Worm (Caenorhabditis elegans) whole organism, young adult: ENCODE data around the gene col-172.
A peak's percentile ranks its signal among the peaks of the same experiment; 100 is the strongest.

Source experiments
- B0261.1 ChIP-seq: sonication (generic microtip); optimal IDR thresholded peaks from 2 replicates; lab custom pipeline; 2016; ENCODE audit warnings: mild to moderate bottlenecking, missing genetic modification characterization, moderate library complexity, missing compliant biosample characterization
- Y67H2A.10 ChIP-seq: fragments of 200-800 bp; sonication (Bioruptor generic); conservative IDR thresholded peaks from 2 replicates; pipeline ENCODE4 v1.3.6; 2022; ENCODE audit warnings: missing genetic modification reagents, missing genetic modification characterization, missing compliant biosample characterization
- aptf-3 ChIP-seq: fragments of 200-800 bp; sonication (Bioruptor generic); IDR thresholded peaks from 2 replicates; pipeline ENCODE4 v1.3.6; 2022; ENCODE audit warnings: missing genetic modification characterization, missing compliant biosample characterization
- cebp-1 ChIP-seq, 2 experiments: fragments of 200-800 bp in 1 of 2; sonication (Bioruptor generic) in 1 of 2; sonication (generic microtip) in 1 of 2; IDR thresholded peaks in 1 of 2; optimal IDR thresholded peaks in 1 of 2; 2 replicates each; pipeline versions ENCODE4 v1.3.6 to Lab custom; 2017 to 2022; ENCODE audit warnings: missing compliant biosample characterization in 2 of 2, missing genetic modification characterization in 2 of 2, mild to moderate bottlenecking in 1 of 2, missing genetic modification reagents in 1 of 2, moderate library complexity in 1 of 2
- cebp-2 ChIP-seq: fragments of 200-800 bp; sonication (Bioruptor generic); IDR thresholded peaks from 2 replicates; pipeline ENCODE4 v1.3.6; 2022; ENCODE audit warnings: missing genetic modification characterization, missing compliant biosample characterization
- ceh-100 ChIP-seq: fragments of 200-800 bp; sonication (Bioruptor generic); IDR thresholded peaks from 2 replicates; pipeline ENCODE4 v1.3.6; 2022; ENCODE audit warnings: missing genetic modification reagents, missing genetic modification characterization, missing compliant biosample characterization
- dox-1 ChIP-seq: fragments of 200-800 bp; sonication (Bioruptor generic); IDR thresholded peaks from 2 replicates; pipeline ENCODE4 v1.3.6; 2022; ENCODE audit warnings: missing genetic modification reagents, missing genetic modification characterization, missing compliant biosample characterization
- egl-18 ChIP-seq: fragments of 200-800 bp; sonication (Bioruptor generic); IDR thresholded peaks from 2 replicates; pipeline ENCODE4 v1.3.6; 2022; ENCODE audit warnings: missing genetic modification reagents, missing genetic modification characterization, missing compliant biosample characterization
- egrh-3 ChIP-seq: fragments of 200-800 bp; sonication (Bioruptor generic); IDR thresholded peaks from 2 replicates; pipeline ENCODE4 v1.3.6; 2022; ENCODE audit warnings: missing genetic modification reagents, missing genetic modification characterization, missing compliant biosample characterization
- ekl-4 ChIP-seq: fragments of 200-800 bp; sonication (Bioruptor generic); IDR thresholded peaks from 2 replicates; pipeline ENCODE4 v1.3.6; 2022; ENCODE audit warnings: missing genetic modification reagents, missing genetic modification characterization, missing compliant biosample characterization
- ets-4 ChIP-seq: fragments of 200-800 bp; sonication (Bioruptor generic); optimal IDR thresholded peaks from 2 replicates; lab custom pipeline; 2018; ENCODE audit warnings: mild to moderate bottlenecking, missing genetic modification characterization, missing compliant biosample characterization
- hlh-12 ChIP-seq: sonication (generic microtip); optimal IDR thresholded peaks from 2 replicates; lab custom pipeline; 2016; ENCODE audit warnings: missing genetic modification characterization, missing compliant biosample characterization
- hmg-1.2 ChIP-seq: fragments of 200-800 bp; sonication (Bioruptor generic); IDR thresholded peaks from 2 replicates; pipeline ENCODE4 v1.3.6; 2022; ENCODE audit warnings: missing genetic modification reagents, missing genetic modification characterization, missing compliant biosample characterization
- hmg-20 ChIP-seq: fragments of 200-800 bp; sonication (Bioruptor generic); IDR thresholded peaks from 2 replicates; pipeline ENCODE4 v1.3.6; 2022; ENCODE audit warnings: missing genetic modification reagents, missing genetic modification characterization, missing compliant biosample characterization
- let-526 ChIP-seq: fragments of 200-800 bp; sonication (Bioruptor generic); IDR thresholded peaks from 2 replicates; pipeline ENCODE4 v1.3.6; 2022; ENCODE audit warnings: missing genetic modification reagents, missing genetic modification characterization, missing compliant biosample characterization
- let-607 ChIP-seq, 2 experiments: fragments of 200-800 bp in 1 of 2; sonication (Bioruptor generic) in 1 of 2; sonication (generic microtip) in 1 of 2; optimal IDR thresholded peaks; 2 replicates each; lab custom pipeline; 2016 to 2018; ENCODE audit warnings: mild to moderate bottlenecking in 2 of 2, missing compliant biosample characterization in 2 of 2, missing genetic modification characterization in 2 of 2, moderate library complexity in 2 of 2, missing genotype in 1 of 2
- lin-26 ChIP-seq: fragments of 200-800 bp; sonication (Bioruptor generic); IDR thresholded peaks from 2 replicates; pipeline ENCODE4 v1.3.6; 2022; ENCODE audit warnings: missing genetic modification reagents, missing genetic modification characterization, missing compliant biosample characterization
- lsy-27 ChIP-seq: sonication (generic microtip); optimal IDR thresholded peaks from 2 replicates; lab custom pipeline; 2017; ENCODE audit warnings: missing genetic modification characterization, mild to moderate bottlenecking, missing compliant biosample characterization, antibody characterized with exemption, missing genotype, borderline replicate concordance; ENCODE audit not compliant: insufficient read depth
- madf-6 ChIP-seq: fragments of 200-800 bp; sonication (Bioruptor generic); IDR thresholded peaks from 2 replicates; pipeline ENCODE4 v1.3.6; 2022; ENCODE audit warnings: missing genetic modification reagents, missing genetic modification characterization, missing compliant biosample characterization
- nfya-2 ChIP-seq: fragments of 200-800 bp; sonication (Bioruptor generic); IDR thresholded peaks from 2 replicates; pipeline ENCODE4 v1.3.6; 2022; ENCODE audit warnings: missing genetic modification reagents, missing genetic modification characterization, missing compliant biosample characterization
- nfyb-1 ChIP-seq: fragments of 200-800 bp; sonication (Bioruptor generic); IDR thresholded peaks from 2 replicates; pipeline ENCODE4 v1.3.6; 2022; ENCODE audit warnings: missing genetic modification reagents, missing genetic modification characterization, missing compliant biosample characterization
- nhr-120 ChIP-seq: fragments of 200-800 bp; sonication (Bioruptor generic); IDR thresholded peaks from 2 replicates; pipeline ENCODE4 v1.3.6; 2022; ENCODE audit warnings: missing genetic modification characterization, missing compliant biosample characterization
- nhr-27 ChIP-seq: fragments of 200-800 bp; sonication (Bioruptor generic); optimal IDR thresholded peaks from 2 replicates; lab custom pipeline; 2018; ENCODE audit warnings: mild to moderate bottlenecking, missing genetic modification characterization, moderate library complexity, missing compliant biosample characterization
- nhr-80 ChIP-seq: sonication (generic microtip); optimal IDR thresholded peaks from 2 replicates; lab custom pipeline; 2016; ENCODE audit warnings: missing genetic modification characterization, missing compliant biosample characterization
- nhr-90 ChIP-seq: sonication (generic microtip); optimal IDR thresholded peaks from 2 replicates; lab custom pipeline; 2016; ENCODE audit warnings: missing genotype, mild to moderate bottlenecking, missing genetic modification characterization, missing compliant biosample characterization
- pha-4 ChIP-seq: fragments of 150-350 bp; sonication (generic microtip); optimal IDR thresholded peaks from 2 replicates; lab custom pipeline; 2014; ENCODE audit warnings: missing biosample characterization, missing genetic modification reagents, missing genetic modification characterization
- repo-1 ChIP-seq: sonication (generic microtip); optimal IDR thresholded peaks from 2 replicates; lab custom pipeline; 2017; ENCODE audit warnings: mild to moderate bottlenecking, missing genetic modification characterization, missing compliant biosample characterization
- sea-2 ChIP-seq: fragments of 200-800 bp; sonication (Bioruptor generic); IDR thresholded peaks from 2 replicates; pipeline ENCODE4 v1.3.6; 2022; ENCODE audit warnings: missing genetic modification characterization, missing compliant biosample characterization
- snpc-3.4 ChIP-seq: sonication (generic microtip); optimal IDR thresholded peaks from 2 replicates; lab custom pipeline; 2017; ENCODE audit warnings: missing genetic modification characterization, mild to moderate bottlenecking, missing compliant biosample characterization, antibody characterized with exemption, moderate library complexity, missing genotype, missing genetic modification reagents
- sptf-2 ChIP-seq: fragments of 200-800 bp; sonication (Bioruptor generic); optimal IDR thresholded peaks from 2 replicates; lab custom pipeline; 2018; ENCODE audit warnings: mild to moderate bottlenecking, missing genetic modification characterization, missing compliant biosample characterization
- ztf-22 ChIP-seq: fragments of 200-800 bp; sonication (Bioruptor generic); optimal IDR thresholded peaks from 2 replicates; lab custom pipeline; 2018; ENCODE audit warnings: mild to moderate bottlenecking, missing genetic modification characterization, moderate library complexity, missing compliant biosample characterization
- ztf-25 ChIP-seq: fragments of 200-800 bp; sonication (Bioruptor generic); IDR thresholded peaks from 2 replicates; pipeline ENCODE4 v1.3.6; 2022; ENCODE audit warnings: missing genetic modification reagents, missing genetic modification characterization, missing compliant biosample characterization
- ztf-26 ChIP-seq: sonication (generic microtip); optimal IDR thresholded peaks from 2 replicates; lab custom pipeline; 2017; ENCODE audit warnings: missing genetic modification characterization, missing compliant biosample characterization

col-172 gene

DNA sequence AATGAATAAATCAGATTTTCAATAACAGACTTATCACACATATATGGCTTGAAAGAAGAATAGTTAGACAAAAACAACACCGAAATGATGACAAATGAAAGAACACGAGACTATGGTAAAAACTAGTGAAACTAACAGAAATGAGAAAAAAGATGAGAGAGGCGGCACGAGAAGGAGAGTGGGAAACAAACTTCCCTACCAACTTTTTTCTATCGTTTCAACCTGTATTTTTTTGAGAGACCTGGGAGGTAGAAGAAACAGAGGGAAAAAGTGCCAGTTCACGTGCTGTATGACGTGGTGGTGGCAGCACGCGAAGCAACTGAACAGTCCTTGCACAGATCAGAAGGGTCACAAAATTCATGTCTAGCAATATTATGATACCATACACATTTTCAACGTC lies 29.8 kb upstream of the col-172 start (continued):
- TF ChIP-seq egl-18: no peak
- no peak for TF ChIP-seq madf-6 (GFP tag; lab: Robert Waterston, UW)
- TF ChIP-seq nfya-2 (GFP tag; lab: Robert Waterston, UW): 0 out of 2 replicates have a peak, but pooled peaks have one; percentile 6
- TF ChIP-seq lin-26: 0 out of 2 replicates have a peak, but pooled peaks have one; percentile 31
- TF ChIP-seq nfyb-1 (GFP tag; lab: Robert Waterston, UW): no peak
- no peak for TF ChIP-seq repo-1 (tag; lab: Kevin White, UChicago)
- peak; percentile 23 for TF ChIP-seq ztf-26
- TF ChIP-seq, all 124 proteins: peak for 9

DNA sequence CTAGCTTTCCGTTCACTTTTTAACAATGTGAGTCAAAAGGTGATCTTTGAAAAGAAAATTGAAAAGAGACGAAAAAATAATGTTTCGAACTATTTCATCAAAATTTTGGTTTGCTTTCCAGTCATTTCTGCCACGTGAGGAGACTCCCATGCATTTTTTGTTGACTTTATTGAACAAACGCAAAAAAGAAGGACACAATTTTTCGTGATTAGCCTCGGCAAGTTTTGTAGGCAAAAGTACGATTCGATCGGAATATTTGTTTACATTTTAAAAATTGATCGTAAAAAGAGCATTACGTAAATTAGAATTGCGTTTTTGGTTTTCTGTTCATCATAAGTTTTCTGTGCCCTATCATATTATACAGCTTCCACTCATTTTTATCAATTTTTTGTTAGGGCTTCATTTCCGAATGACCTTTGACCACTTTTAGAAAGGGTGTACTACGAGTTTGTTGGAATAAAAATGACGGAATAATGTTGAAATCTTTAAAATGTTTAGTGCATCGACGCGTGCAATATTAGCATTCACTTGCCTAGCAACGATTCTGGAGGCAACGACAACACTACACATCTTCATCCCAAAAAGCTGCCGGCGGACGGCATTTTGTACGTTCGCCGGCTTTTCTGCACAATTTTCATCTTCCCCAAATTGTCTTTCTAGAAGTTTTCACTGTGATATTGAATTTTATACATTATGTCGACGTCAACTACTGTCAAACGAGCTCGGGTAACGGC lies 27.5 kb upstream of the col-172 start, which contains the start of gene C56E10.3:
Gene C56E10.3 (plus strand): TSS at position 684 of the 734 bp plus-strand sequence.
- peak; percentile 54; the same call in 1 of the 2 replicates for TF ChIP-seq cebp-1 (GFP tag; IDR thresholded peaks at IDR 0.05; lab: Robert Waterston, UW)
- peak; percentile 63 for TF ChIP-seq cebp-1 (tag; optimal IDR thresholded peaks at IDR 0.05; lab: Kevin White, UChicago)
- TF ChIP-seq nhr-90 (tag; lab: Kevin White, UChicago): no peak
- TF ChIP-seq nhr-80 (tag; lab: Kevin White, UChicago): peak; percentile 56
- peak; percentile 77 for TF ChIP-seq pha-4 (tag; lab: Kevin White, UChicago)

DNA sequence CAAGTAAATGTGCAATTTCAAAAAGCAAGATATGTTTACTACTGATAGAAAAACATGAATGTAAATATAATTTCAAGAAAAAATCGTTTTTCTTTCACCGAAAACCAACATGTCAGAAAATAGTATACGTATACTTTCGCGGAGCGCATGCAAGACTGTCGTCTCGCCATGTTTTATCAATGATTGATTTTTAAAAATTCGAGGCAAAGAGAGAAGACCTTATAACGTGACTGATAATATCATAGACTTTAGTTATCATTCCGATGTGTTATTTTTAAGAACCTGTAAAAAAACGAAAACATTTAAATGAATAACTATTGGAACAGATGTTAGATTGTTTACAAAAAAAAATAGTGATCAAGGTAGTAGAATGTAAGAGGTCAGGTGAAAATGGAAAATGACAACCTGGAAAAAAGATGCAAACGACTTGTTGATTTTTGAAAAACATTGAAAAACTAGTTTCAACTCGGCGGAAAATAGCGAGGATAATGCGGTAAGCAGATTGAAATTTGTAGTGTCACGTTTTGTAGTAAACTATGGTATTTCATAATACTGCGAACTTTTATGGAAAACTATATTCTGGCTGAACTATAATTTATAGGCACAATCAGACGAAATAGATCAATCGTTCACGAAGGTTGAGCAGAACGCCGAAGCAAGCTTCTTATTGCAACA lies 26.1 kb upstream of the col-172 start:
- no peak for TF ChIP-seq cebp-1 (GFP tag; IDR thresholded peaks at IDR 0.05; lab: Robert Waterston, UW)
- TF ChIP-seq cebp-1 (tag; optimal IDR thresholded peaks at IDR 0.05; lab: Kevin White, UChicago): peak; percentile 56
- TF ChIP-seq Y67H2A.10 (GFP tag; lab: Robert Waterston, UW): no peak
- TF ChIP-seq nhr-80 (tag; lab: Kevin White, UChicago): peak; percentile 56

DNA sequence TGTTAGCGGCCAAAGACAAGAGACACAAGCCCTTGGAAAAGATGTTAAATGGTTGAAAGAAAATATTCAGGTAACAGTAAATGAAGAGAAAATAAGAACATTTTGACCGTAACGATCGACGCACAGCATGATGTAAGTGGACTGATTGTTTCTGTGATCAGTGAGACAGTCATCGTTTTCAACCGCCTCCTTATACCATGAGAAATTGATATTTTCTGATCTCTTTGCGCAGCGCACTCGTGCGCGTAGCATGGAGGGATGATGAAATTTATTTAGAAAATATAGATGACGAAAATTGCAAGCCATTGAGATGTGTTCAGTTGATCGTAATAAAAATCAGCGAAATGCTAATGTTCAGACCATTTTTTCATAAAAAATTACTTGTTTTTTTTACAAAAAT lies 23.0 kb upstream of the col-172 start:
- TF ChIP-seq let-526 (GFP tag; lab: Robert Waterston, UW) (no peak), let-607 (tag; optimal IDR thresholded peaks at IDR 0.05; lab: Kevin White, UChicago) (no peak), ekl-4 (no peak), cebp-1 (GFP tag; IDR thresholded peaks at IDR 0.05; lab: Robert Waterston, UW) (no peak), cebp-1 (tag; optimal IDR thresholded peaks at IDR 0.05; lab: Kevin White, UChicago) (peak; percentile 48)

DNA sequence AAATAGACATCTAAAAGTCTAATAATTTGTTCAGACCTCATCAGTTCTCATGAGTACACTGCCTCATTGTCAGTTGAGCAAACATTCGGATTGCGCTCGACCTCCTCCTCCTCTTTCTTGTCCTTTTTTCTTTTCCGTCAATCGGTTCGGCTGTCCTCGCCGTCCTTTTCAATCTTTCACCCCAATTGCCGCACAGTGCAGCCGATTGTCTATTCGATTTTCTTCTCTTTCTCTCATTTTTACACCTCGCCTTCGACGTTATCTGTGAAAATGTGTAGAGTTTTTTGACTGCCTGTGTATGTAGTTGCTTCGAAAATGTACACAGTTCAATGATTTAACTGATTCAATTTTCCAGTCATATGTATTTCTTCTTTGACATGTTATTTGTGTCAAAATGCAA lies 19.4 kb upstream of the col-172 start:
- TF ChIP-seq egrh-3 (GFP tag; lab: Robert Waterston, UW): no peak
- no peak for TF ChIP-seq nhr-27 (tag; lab: Kevin White, UChicago)
- no peak for TF ChIP-seq ets-4 (GFP tag; lab: Kevin White, UChicago)
- TF ChIP-seq dox-1 (GFP tag; lab: Robert Waterston, UW): 0 out of 2 replicates have a peak, but pooled peaks have one; percentile 63
- TF ChIP-seq snpc-3.4: no peak
- TF ChIP-seq ztf-25: no peak
- TF ChIP-seq nhr-80 (tag; lab: Kevin White, UChicago): peak; percentile 92
- no peak for TF ChIP-seq cebp-2 (GFP tag; lab: Robert Waterston, UW)
- no peak for TF ChIP-seq hmg-1.2 (GFP tag; lab: Robert Waterston, UW)
- TF ChIP-seq hmg-20 (GFP tag; lab: Robert Waterston, UW): no peak
- TF ChIP-seq hlh-12: no peak
- no peak for TF ChIP-seq cebp-1 (GFP tag; IDR thresholded peaks at IDR 0.05; lab: Robert Waterston, UW)
- peak; percentile 12 for TF ChIP-seq cebp-1 (tag; optimal IDR thresholded peaks at IDR 0.05; lab: Kevin White, UChicago)
- TF ChIP-seq B0261.1 (tag; lab: Kevin White, UChicago): no peak
- no peak for TF ChIP-seq ceh-100 (GFP tag; lab: Robert Waterston, UW)
- TF ChIP-seq let-607 (tag; optimal IDR thresholded peaks at IDR 0.05; lab: Kevin White, UChicago): no peak
- no peak for TF ChIP-seq aptf-3
- TF ChIP-seq lsy-27 (tag; lab: Kevin White, UChicago): no peak
- no peak for TF ChIP-seq nhr-120 (GFP tag; lab: Robert Waterston, UW)
- TF ChIP-seq sptf-2 (GFP tag; lab: Kevin White, UChicago): no peak
- no peak for TF ChIP-seq sea-2 (GFP tag; lab: Robert Waterston, UW)
- TF ChIP-seq ztf-22: no peak
